Worm (Caenorhabditis elegans): ENCODE measurements around the gene F11G11.4.

F11G11.4 gene

DNA sequence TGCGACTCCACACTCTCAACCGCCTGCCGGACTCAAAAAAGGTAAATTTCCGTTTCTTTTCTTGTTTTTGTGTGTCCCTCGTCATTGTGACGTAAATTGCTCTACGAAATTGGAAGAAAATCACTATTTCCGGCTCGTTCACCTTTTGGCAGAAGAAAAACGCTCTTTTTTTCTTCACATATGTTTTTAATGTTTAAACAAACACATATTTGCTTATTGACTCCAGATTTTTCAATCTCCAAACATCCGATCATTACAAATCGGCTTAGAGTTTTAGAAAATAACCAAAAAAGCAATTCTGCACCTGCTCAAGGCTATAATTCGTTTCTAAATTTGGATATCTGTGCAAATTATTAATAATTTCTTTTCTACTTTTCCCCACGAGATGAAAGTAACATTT, 45.5 kb downstream of the F11G11.4 start:
- TF ChIP-seq ces-1 (GFP tag; optimal IDR thresholded peaks at IDR 0.05) (no peak), bed-3 (GFP tag; optimal IDR thresholded peaks at IDR 0.05) (no peak), lin-13 (tag; optimal IDR thresholded peaks at IDR 0.05) (no peak), M03D4.4 (tag; optimal IDR thresholded peaks at IDR 0.05) (no peak), ham-2 (GFP tag; optimal IDR thresholded peaks at IDR 0.05) (no peak), ztf-11 (tag; optimal IDR thresholded peaks at IDR 0.05) (no peak), mab-5 (tag; optimal IDR thresholded peaks at IDR 0.05) (no peak), lsy-2 (tag; optimal IDR thresholded peaks at IDR 0.05) (no peak), blmp-1 (tag; optimal IDR thresholded peaks at IDR 0.05) (no peak), ceh-43 (GFP tag; optimal IDR thresholded peaks at IDR 0.05) (no peak), mls-2 (tag; optimal IDR thresholded peaks at IDR 0.05) (no peak), nhr-237 (tag; optimal IDR thresholded peaks at IDR 0.05) (no peak), snpc-4 (tag; optimal IDR thresholded peaks at IDR 0.05) (no peak), cnd-1 (tag; optimal IDR thresholded peaks at IDR 0.05) (no peak)

DNA sequence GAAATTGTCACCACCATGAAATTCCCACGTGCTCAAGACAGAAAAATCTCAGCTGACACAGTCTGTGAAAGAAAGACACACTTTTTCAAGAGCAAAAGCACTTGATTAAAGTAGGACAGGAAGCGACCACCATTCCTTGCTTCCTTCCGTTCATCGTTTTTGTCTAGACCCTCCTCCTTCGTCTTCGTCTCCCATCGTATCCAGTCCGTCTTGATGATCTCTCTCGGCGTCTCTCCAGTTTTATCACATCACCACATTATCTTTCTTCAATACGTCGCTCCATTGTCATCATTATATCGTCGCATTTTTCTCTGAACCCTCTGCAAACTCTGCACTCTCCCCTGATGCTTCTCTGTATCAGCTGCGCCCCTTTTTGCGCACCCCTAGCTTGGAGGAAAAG, 47.8 kb downstream of the F11G11.4 start:
- TF ChIP-seq hlh-1 (tag; optimal IDR thresholded peaks at IDR 0.05) (peak; percentile 30), drap-1 (GFP tag; optimal IDR thresholded peaks at IDR 0.05) (no peak), ham-2 (GFP tag; optimal IDR thresholded peaks at IDR 0.05) (peak; percentile 40), sem-2 (GFP tag; optimal IDR thresholded peaks at IDR 0.05) (no peak), elt-3 (tag; optimal IDR thresholded peaks at IDR 0.05) (no peak), unc-120 (tag; optimal IDR thresholded peaks at IDR 0.05; ENCODE audit: poor library complexity, severe bottlenecking) (peak; percentile 38), unc-62 (GFP tag; optimal IDR thresholded peaks at IDR 0.05) (peak; percentile 76)

Measured in whole organism, mixed stage, embryonic.